Fruit fly (Drosophila melanogaster): ENCODE results near the gene sti.

The sti gene

dm6 chr3L:12496428-12497344 is 17.9 kb downstream of the sti start, which contains the start of gene CG10657:
Gene CG10657, minus strand, starts transcription at chr3L:12497216.
- TF ChIP-seq dsf (GFP tag; optimal IDR thresholded peaks at IDR 0.05; ENCODE audit: borderline replicate concordance) = no peak
- no peak for TF ChIP-seq foxo (GFP tag; optimal IDR thresholded peaks at IDR 0.05)
- no peak for TF ChIP-seq dmrt93B (GFP tag; optimal IDR thresholded peaks at IDR 0.05)
- no peak for TF ChIP-seq Hnf4 (GFP tag; optimal IDR thresholded peaks at IDR 0.05)
- no peak for TF ChIP-seq Hr78 (GFP tag; optimal IDR thresholded peaks at IDR 0.05)
- TF ChIP-seq jim (GFP tag; optimal IDR thresholded peaks at IDR 0.05) = no peak
- TF ChIP-seq tai (GFP tag; optimal IDR thresholded peaks at IDR 0.05) = no peak
- no peak for TF ChIP-seq CrebA (GFP tag; optimal IDR thresholded peaks at IDR 0.05; ENCODE audit: borderline replicate concordance)
- no peak for TF ChIP-seq Abd-B (GFP tag; optimal IDR thresholded peaks at IDR 0.05)
- peak; percentile 46 for TF ChIP-seq Vsx2 (GFP tag; optimal IDR thresholded peaks at IDR 0.05; ENCODE audit: partially characterized antibody)
- TF ChIP-seq Dif (GFP tag; optimal IDR thresholded peaks at IDR 0.05; ENCODE audit: partially characterized antibody) = no peak
- TF ChIP-seq N (GFP tag; optimal IDR thresholded peaks at IDR 0.05) = no peak
- no peak for TF ChIP-seq Jra (GFP tag; optimal IDR thresholded peaks at IDR 0.05)
- no peak for TF ChIP-seq CG32264 (GFP tag; optimal IDR thresholded peaks at IDR 0.05)
- no peak for TF ChIP-seq brk (GFP tag; optimal IDR thresholded peaks at IDR 0.05)
- no peak for TF ChIP-seq rgr (GFP tag; optimal IDR thresholded peaks at IDR 0.05)
- TF ChIP-seq Sp1 (GFP tag; optimal IDR thresholded peaks at IDR 0.05) = peak; percentile 14
- no peak for TF ChIP-seq h (GFP tag; optimal IDR thresholded peaks at IDR 0.05)
- no peak for TF ChIP-seq br (GFP tag; optimal IDR thresholded peaks at IDR 0.05)
- no peak for TF ChIP-seq GATAd (GFP tag; optimal IDR thresholded peaks at IDR 0.05)
- no peak for TF ChIP-seq dl (GFP tag; optimal IDR thresholded peaks at IDR 0.05; ENCODE audit: insufficient read depth in 1 of 2, partially characterized antibody in 2 of 2)
- no peak for TF ChIP-seq Rel (GFP tag; optimal IDR thresholded peaks at IDR 0.05)
- peak; percentile 39 for TF ChIP-seq Rel (tag; optimal IDR thresholded peaks at IDR 0.05)
- TF ChIP-seq usp (GFP tag; optimal IDR thresholded peaks at IDR 0.05) = no peak
- TF ChIP-seq sage (GFP tag; optimal IDR thresholded peaks at IDR 0.05) = no peak

- TF ChIP-seq Jra (GFP tag; optimal IDR thresholded peaks at IDR 0.05) (peak; percentile 3), fru (GFP tag; optimal IDR thresholded peaks at IDR 0.05) (peak; percentile 88), brk (GFP tag; optimal IDR thresholded peaks at IDR 0.05) (no peak), OdsH (GFP tag; optimal IDR thresholded peaks at IDR 0.05) (peak; percentile 86), CG9705 (GFP tag; optimal IDR thresholded peaks at IDR 0.05) (peak; percentile 81), dl (GFP tag; optimal IDR thresholded peaks at IDR 0.05; ENCODE audit: insufficient read depth in 1 of 2, partially characterized antibody in 2 of 2) (no peak), br (GFP tag; optimal IDR thresholded peaks at IDR 0.05) (peak; percentile 82), sv (GFP tag; optimal IDR thresholded peaks at IDR 0.05) (no peak), N (GFP tag; optimal IDR thresholded peaks at IDR 0.05) (no peak), GATAd (GFP tag; optimal IDR thresholded peaks at IDR 0.05) (no peak), psq (GFP tag; optimal IDR thresholded peaks at IDR 0.05) (peak; percentile 81), HLH106 (tag; optimal IDR thresholded peaks at IDR 0.05) (peak; percentile 90), Vsx2 (GFP tag; optimal IDR thresholded peaks at IDR 0.05; ENCODE audit: partially characterized antibody) (no peak), dsf (GFP tag; optimal IDR thresholded peaks at IDR 0.05; ENCODE audit: borderline replicate concordance) (peak; percentile 18), foxo (GFP tag; optimal IDR thresholded peaks at IDR 0.05) (peak in 1 of 2 experiments; percentile 87), jim (GFP tag; optimal IDR thresholded peaks at IDR 0.05) (no peak), ey (GFP tag; optimal IDR thresholded peaks at IDR 0.05) (peak; percentile 87), lola (GFP tag; optimal IDR thresholded peaks at IDR 0.05) (no peak), dmrt93B (GFP tag; optimal IDR thresholded peaks at IDR 0.05) (peak; percentile 86), Dif (GFP tag; optimal IDR thresholded peaks at IDR 0.05; ENCODE audit: partially characterized antibody) (no peak), Rel (GFP tag; optimal IDR thresholded peaks at IDR 0.05) (no peak), Rel (tag; optimal IDR thresholded peaks at IDR 0.05) (peak; percentile 49), CG32264 (GFP tag; optimal IDR thresholded peaks at IDR 0.05) (peak; percentile 57), Hr78 (GFP tag; optimal IDR thresholded peaks at IDR 0.05) (no peak), Hnf4 (GFP tag; optimal IDR thresholded peaks at IDR 0.05) (peak; percentile 69), usp (GFP tag; optimal IDR thresholded peaks at IDR 0.05) (no peak), Abd-B (GFP tag; optimal IDR thresholded peaks at IDR 0.05) (no peak), Mio (GFP tag; optimal IDR thresholded peaks at IDR 0.05) (peak; percentile 12), sage (GFP tag; optimal IDR thresholded peaks at IDR 0.05) (peak; percentile 70), Dfd (GFP tag; optimal IDR thresholded peaks at IDR 0.05) (no peak), tai (GFP tag; optimal IDR thresholded peaks at IDR 0.05) (no peak), woc (GFP tag; optimal IDR thresholded peaks at IDR 0.05) (peak; percentile 83), rgr (GFP tag; optimal IDR thresholded peaks at IDR 0.05) (peak; percentile 81), h (GFP tag; optimal IDR thresholded peaks at IDR 0.05) (peak; percentile 88), CrebA (GFP tag; optimal IDR thresholded peaks at IDR 0.05; ENCODE audit: borderline replicate concordance) (no peak), Sp1 (GFP tag; optimal IDR thresholded peaks at IDR 0.05) (peak; percentile 91), Myc (optimal IDR thresholded peaks at IDR 0.05) (no peak), Hr83 (GFP tag; optimal IDR thresholded peaks at IDR 0.05; ENCODE audit: poor library complexity, severe bottlenecking) (no peak), pan (optimal IDR thresholded peaks at IDR 0.05) (no peak)
Measured at dm6 chr3L:12495312-12495725, 19.3 kb downstream of the sti start.

Measured in whole organism, wandering third instar larva.